Comparison of ENCODE assay signal across 5 worm cellular contexts in the genomic region with DNA sequence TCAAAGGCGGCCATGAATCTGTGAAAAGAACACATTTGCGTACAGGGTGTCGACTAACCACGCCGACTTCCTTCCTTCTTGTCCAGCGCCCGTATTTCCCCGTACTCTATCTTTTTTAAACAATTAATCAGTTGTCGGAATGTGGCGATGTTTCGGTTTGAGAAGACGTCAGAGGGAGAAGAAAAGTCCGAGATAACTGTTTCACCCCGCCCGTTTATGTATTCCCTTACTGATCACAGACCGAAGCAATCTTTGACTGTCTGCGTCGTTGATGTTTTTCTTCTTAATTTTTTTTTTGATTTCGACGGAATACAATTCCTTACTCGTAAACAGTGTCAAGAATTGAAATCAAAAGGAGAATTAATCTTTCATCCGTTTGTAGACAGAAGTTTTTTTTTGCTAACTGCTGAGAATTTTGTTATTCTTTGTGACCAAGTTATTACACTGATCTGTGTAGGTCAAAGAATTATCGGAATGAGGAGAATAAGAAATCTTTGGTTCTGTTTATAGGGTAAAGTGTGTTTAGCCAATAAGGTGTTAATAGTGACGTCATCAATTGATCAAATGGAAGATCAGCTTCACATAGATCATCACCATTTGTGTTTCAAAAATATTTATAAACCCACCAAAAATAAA.
A peak's percentile ranks its signal among the peaks of the same experiment; 100 is the strongest.
TF ChIP-seq lines count a peak whose summit lies in the region.

No protein-coding gene starts in this region.

TF ChIP-seq in whole organism, L1 larva, 84 proteins besides CTCF, POLR2A, EP300 and RAD21 (continues in another document):
- TF ChIP-seq jun-1 (tag; optimal IDR thresholded peaks at IDR 0.05; lab: Kevin White, UChicago) (no peak), lin-14 (GFP tag; optimal IDR thresholded peaks at IDR 0.05; lab: Kevin White, UChicago) (peak; percentile 60), xbp-1 (tag; optimal IDR thresholded peaks at IDR 0.05; lab: Kevin White, UChicago) (no peak), ceh-90 (tag; optimal IDR thresholded peaks at IDR 0.05; lab: Kevin White, UChicago) (no peak), vab-15 (tag; optimal IDR thresholded peaks at IDR 0.05; lab: Kevin White, UChicago) (peak; percentile 23), mdl-1 (tag; optimal IDR thresholded peaks at IDR 0.05; lab: Kevin White, UChicago) (no peak), lin-39 (tag; optimal IDR thresholded peaks at IDR 0.05; lab: Kevin White, UChicago) (no peak), nhr-19 (GFP tag; conservative IDR thresholded peaks at IDR 0.05; lab: Robert Waterston, UW) (peak; percentile 21; the same call in 1 of the 2 replicates), unc-130 (tag; optimal IDR thresholded peaks at IDR 0.05; lab: Kevin White, UChicago) (peak; percentile 17), lin-35 (GFP tag; optimal IDR thresholded peaks at IDR 0.05; lab: Kevin White, UChicago) (peak in 1 of 2 experiments; percentile 34), nhr-84 (tag; optimal IDR thresholded peaks at IDR 0.05; lab: Kevin White, UChicago) (no peak), pag-3 (tag; optimal IDR thresholded peaks at IDR 0.05; lab: Kevin White, UChicago; ENCODE audit: borderline replicate concordance, insufficient read depth) (no peak), isw-1 (GFP tag; IDR thresholded peaks at IDR 0.05; lab: Robert Waterston, UW) (no peak), nhr-85 (tag; lab: Kevin White, UChicago) (peak; percentile 95), pqm-1 (tag; optimal IDR thresholded peaks at IDR 0.05; lab: Kevin White, UChicago) (no peak), nhr-77 (tag; optimal IDR thresholded peaks at IDR 0.05; lab: Kevin White, UChicago) (no peak), C04F5.9 (tag; optimal IDR thresholded peaks at IDR 0.05; lab: Kevin White, UChicago) (no peak)

TF ChIP-seq in whole organism, L2 larva, 48 proteins besides CTCF, POLR2A, EP300 and RAD21:
- TF ChIP-seq sma-9 (GFP tag; optimal IDR thresholded peaks at IDR 0.05; lab: Kevin White, UChicago) (peak; percentile 71), sma-9 (tag; optimal IDR thresholded peaks at IDR 0.05; lab: Kevin White, UChicago) (no peak), crh-2 (tag; optimal IDR thresholded peaks at IDR 0.05; lab: Kevin White, UChicago) (peak; percentile 3), ama-1 (optimal IDR thresholded peaks at IDR 0.05; lab: Kevin White, UChicago) (no peak), ceh-16 (tag; optimal IDR thresholded peaks at IDR 0.05; lab: Kevin White, UChicago) (peak; percentile 7), sma-3 (GFP tag; optimal IDR thresholded peaks at IDR 0.05; lab: Kevin White, UChicago) (peak; percentile 45), nhr-10 (tag; optimal IDR thresholded peaks at IDR 0.05; lab: Kevin White, UChicago) (peak; percentile 28), nhr-129 (tag; optimal IDR thresholded peaks at IDR 0.05; lab: Kevin White, UChicago) (no peak), blmp-1 (tag; optimal IDR thresholded peaks at IDR 0.05; lab: Kevin White, UChicago; ENCODE audit: insufficient read depth) (peak; percentile 16), nhr-25 (tag; optimal IDR thresholded peaks at IDR 0.05; lab: Kevin White, UChicago) (peak; percentile 52), lin-13 (GFP tag; optimal IDR thresholded peaks at IDR 0.05; lab: Kevin White, UChicago) (no peak), nhr-21 (tag; optimal IDR thresholded peaks at IDR 0.05; lab: Kevin White, UChicago) (peak; percentile 10)

TF ChIP-seq in whole organism, L3 larva, 47 proteins besides CTCF, POLR2A, EP300 and RAD21:
- peak; percentile 35 for TF ChIP-seq ama-1 (optimal IDR thresholded peaks at IDR 0.05; lab: Kevin White, UChicago)
- no peak for TF ChIP-seq zag-1 (tag; optimal IDR thresholded peaks at IDR 0.05; lab: Kevin White, UChicago)
- TF ChIP-seq eor-1 (tag; optimal IDR thresholded peaks at IDR 0.05; lab: Kevin White, UChicago) = no peak
- TF ChIP-seq tbx-2 (tag; optimal IDR thresholded peaks at IDR 0.05; lab: Kevin White, UChicago) = no peak
- TF ChIP-seq unc-62 (GFP tag; optimal IDR thresholded peaks at IDR 0.05; lab: Kevin White, UChicago) = peak; percentile 50
- no peak for TF ChIP-seq sea-2 (GFP tag; optimal IDR thresholded peaks at IDR 0.05; lab: Kevin White, UChicago)
- TF ChIP-seq elt-3 (tag; optimal IDR thresholded peaks at IDR 0.05; lab: Kevin White, UChicago) = peak in 1 of 3 experiments; percentile 32
- no peak for TF ChIP-seq lin-39 (tag; optimal IDR thresholded peaks at IDR 0.05; lab: Kevin White, UChicago)
- peak; percentile 61 for TF ChIP-seq nhr-23 (tag; optimal IDR thresholded peaks at IDR 0.05; lab: Kevin White, UChicago)
- no peak for TF ChIP-seq skn-1 (tag; optimal IDR thresholded peaks at IDR 0.05; lab: Kevin White, UChicago)

TF ChIP-seq in whole organism, L4 larva, 104 proteins besides CTCF, POLR2A, EP300 and RAD21:
- TF ChIP-seq Y5F2A.4 (GFP tag; optimal IDR thresholded peaks at IDR 0.05; lab: Kevin White, UChicago) (no peak), mep-1 (tag; optimal IDR thresholded peaks at IDR 0.05; lab: Kevin White, UChicago) (peak; percentile 22), dmd-6 (GFP tag; IDR thresholded peaks at IDR 0.05; lab: Robert Waterston, UW) (peak; percentile 33; the same call in 1 of the 2 replicates), mes-2 (tag; optimal IDR thresholded peaks at IDR 0.05; lab: Kevin White, UChicago; ENCODE audit: poor library complexity, severe bottlenecking) (peak; percentile 18), unc-62 (GFP tag; optimal IDR thresholded peaks at IDR 0.05 in 1 of 2; lab: Kevin White, UChicago) (peak in 1 of 2 experiments; percentile 93), unc-62 (tag; optimal IDR thresholded peaks at IDR 0.05; lab: Kevin White, UChicago) (no peak), dve-1 (tag; optimal IDR thresholded peaks at IDR 0.05; lab: Kevin White, UChicago; ENCODE audit: insufficient read depth) (peak; percentile 1), lsy-2 (tag; optimal IDR thresholded peaks at IDR 0.05; lab: Kevin White, UChicago) (peak in 1 of 2 experiments; percentile 4), T20F7.1 (GFP tag; optimal IDR thresholded peaks at IDR 0.05; lab: Kevin White, UChicago) (peak; percentile 19), aha-1 (tag; lab: Kevin White, UChicago) (no peak), tra-1 (GFP tag; IDR thresholded peaks at IDR 0.05; lab: Robert Waterston, UW) (no peak), nhr-28 (tag; optimal IDR thresholded peaks at IDR 0.05; lab: Kevin White, UChicago) (peak; percentile 14), mxl-3 (GFP tag; optimal IDR thresholded peaks at IDR 0.05; lab: Kevin White, UChicago) (peak; percentile 24), mdl-1 (tag; optimal IDR thresholded peaks at IDR 0.05; lab: Kevin White, UChicago) (peak in 1 of 2 experiments; percentile 27), egl-27 (tag; optimal IDR thresholded peaks at IDR 0.05; lab: Kevin White, UChicago) (no peak), hlh-11 (tag; optimal IDR thresholded peaks at IDR 0.05; lab: Kevin White, UChicago) (peak; percentile 10)

TF ChIP-seq in whole organism, young adult, 124 proteins besides CTCF, POLR2A, EP300 and RAD21:
- TF ChIP-seq bed-2 (GFP tag; IDR thresholded peaks at IDR 0.05; lab: Robert Waterston, UW) (no peak), atf-7 (tag; optimal IDR thresholded peaks at IDR 0.05; lab: Kevin White, UChicago) (peak; percentile 31), rec-8 (tag; optimal IDR thresholded peaks at IDR 0.05; lab: Kevin White, UChicago) (no peak), lin-40 (tag; optimal IDR thresholded peaks at IDR 0.05; lab: Kevin White, UChicago) (peak; percentile 31)
